Worm (Caenorhabditis elegans) whole organism, L4 larva: ENCODE measurements around the gene gly-14.
A peak's percentile ranks its signal among the peaks of the same experiment; 100 is the strongest.

ENCODE experiments used
- D1046.2 ChIP-seq: fragments of 200-800 bp; sonication (Bioruptor generic); IDR thresholded peaks from 2 replicates; pipeline ENCODE4 v1.3.6; 2022; ENCODE audit warnings: missing genetic modification characterization, missing compliant biosample characterization
- F37D6.2 ChIP-seq: sonication (generic microtip); optimal IDR thresholded peaks from 2 replicates; lab custom pipeline; 2016; ENCODE audit warnings: mild to moderate bottlenecking, missing genetic modification characterization, missing compliant biosample characterization
- F44E2.7 ChIP-seq: fragments of 200-800 bp; sonication (Bioruptor generic); IDR thresholded peaks from 2 replicates; pipeline ENCODE4 v2.1.2; 2022; ENCODE audit warnings: missing genetic modification characterization, missing compliant biosample characterization
- F49E8.2 ChIP-seq: sonication (generic microtip); optimal IDR thresholded peaks from 2 replicates; lab custom pipeline; 2016; ENCODE audit warnings: missing compliant biosample characterization, mild to moderate bottlenecking, missing genetic modification characterization, borderline replicate concordance
- R02D3.7 ChIP-seq: fragments of 150-350 bp; sonication (generic microtip); optimal IDR thresholded peaks from 3 replicates; lab custom pipeline; 2014; ENCODE audit warnings: missing biosample characterization, missing genetic modification characterization
- Y5F2A.4 ChIP-seq: fragments of 200-800 bp; sonication (Bioruptor generic); optimal IDR thresholded peaks from 2 replicates; lab custom pipeline; 2018; ENCODE audit warnings: mild to moderate bottlenecking, missing genetic modification characterization, missing compliant biosample characterization
- ZK546.5 ChIP-seq, 2 experiments: sonication (generic microtip); optimal IDR thresholded peaks; 2 replicates each; lab custom pipeline; 2017; ENCODE audit warnings: missing biosample characterization in 2 of 2, missing genetic modification characterization in 2 of 2
- aly-2 ChIP-seq: sonication (generic microtip); optimal IDR thresholded peaks from 2 replicates; lab custom pipeline; 2018; ENCODE audit warnings: missing biosample characterization, missing genetic modification characterization
- arid-1 ChIP-seq: fragments of 200-800 bp; sonication (Bioruptor generic); conservative IDR thresholded peaks from 2 replicates; pipeline ENCODE4 v1.3.6; 2022; ENCODE audit warnings: missing genetic modification reagents, missing genetic modification characterization, missing compliant biosample characterization
- ceh-32 ChIP-seq: sonication (generic microtip); optimal IDR thresholded peaks from 2 replicates; lab custom pipeline; 2016; ENCODE audit warnings: mild to moderate bottlenecking, missing genetic modification characterization, missing compliant biosample characterization; ENCODE audit not compliant: poor library complexity
- ceh-44 ChIP-seq: fragments of 200-800 bp; sonication (Bioruptor generic); IDR thresholded peaks from 2 replicates; pipeline ENCODE4 v1.3.6; 2022; ENCODE audit warnings: missing genetic modification reagents, missing genetic modification characterization, missing compliant biosample characterization
- ctbp-1 ChIP-seq: fragments of 200-800 bp; sonication (Bioruptor generic); IDR thresholded peaks from 2 replicates; pipeline ENCODE4 v1.3.6; 2022; ENCODE audit warnings: missing genetic modification reagents, missing genetic modification characterization, missing compliant biosample characterization
- daf-12 ChIP-seq: fragments of 150-350 bp; optimal IDR thresholded peaks from 2 replicates; lab custom pipeline; 2014; ENCODE audit warnings: missing biosample characterization, missing genetic modification reagents, missing genetic modification characterization
- daf-16 ChIP-seq, 3 experiments: sonication (generic microtip); optimal IDR thresholded peaks; 2 replicates each; lab custom pipeline; 2016 to 2017; ENCODE audit warnings: missing genetic modification characterization in 3 of 3, missing genetic modification reagents in 3 of 3, mild to moderate bottlenecking in 2 of 3, missing compliant biosample characterization in 2 of 3, missing biosample characterization in 1 of 3, moderate library complexity in 1 of 3
- dmd-6 ChIP-seq: fragments of 200-800 bp; sonication (Bioruptor generic); IDR thresholded peaks from 2 replicates; pipeline ENCODE4 v1.3.6; 2022; ENCODE audit warnings: missing genetic modification reagents, missing genetic modification characterization, missing compliant biosample characterization
- dmd-8 ChIP-seq: fragments of 200-800 bp; sonication (Bioruptor generic); IDR thresholded peaks from 2 replicates; pipeline ENCODE4 v1.3.6; 2022; ENCODE audit warnings: missing genetic modification characterization, missing compliant biosample characterization
- dmd-9 ChIP-seq: fragments of 200-800 bp; sonication (Bioruptor generic); IDR thresholded peaks from 2 replicates; pipeline ENCODE4 v1.3.6; 2022; ENCODE audit warnings: missing genetic modification reagents, missing genetic modification characterization, missing compliant biosample characterization
- duxl-1 ChIP-seq: sonication (generic microtip); optimal IDR thresholded peaks from 2 replicates; lab custom pipeline; 2016; ENCODE audit warnings: mild to moderate bottlenecking, missing genetic modification characterization, moderate library complexity, missing compliant biosample characterization; ENCODE audit not compliant: poor library complexity
- dve-1 ChIP-seq: sonication (generic microtip); optimal IDR thresholded peaks from 2 replicates; lab custom pipeline; 2017; ENCODE audit warnings: antibody characterized with exemption, mild to moderate bottlenecking, missing genetic modification characterization, missing compliant biosample characterization; ENCODE audit not compliant: insufficient read depth
- gei-8 ChIP-seq: fragments of 200-800 bp; sonication (Bioruptor generic); optimal IDR thresholded peaks from 2 replicates; lab custom pipeline; 2018; ENCODE audit warnings: mild to moderate bottlenecking, missing genetic modification characterization, missing compliant biosample characterization
- hlh-11 ChIP-seq: fragments of 200-800 bp; sonication (Bioruptor generic); optimal IDR thresholded peaks from 2 replicates; lab custom pipeline; 2018; ENCODE audit warnings: mild to moderate bottlenecking, missing genetic modification characterization, missing compliant biosample characterization
- jun-1 ChIP-seq: fragments of 150-350 bp; optimal IDR thresholded peaks from 2 replicates; lab custom pipeline; 2014; ENCODE audit warnings: missing biosample characterization, missing genetic modification reagents, missing genetic modification characterization
- lim-7 ChIP-seq: fragments of 200-800 bp; sonication (Bioruptor generic); IDR thresholded peaks from 2 replicates; pipeline ENCODE4 v1.3.6; 2022; ENCODE audit warnings: missing genetic modification characterization, missing compliant biosample characterization
- lin-13 ChIP-seq: fragments of 150-350 bp; optimal IDR thresholded peaks from 2 replicates; lab custom pipeline; 2014; ENCODE audit warnings: missing biosample characterization, missing genetic modification reagents, missing genetic modification characterization
- lin-15B ChIP-seq: fragments of 150-350 bp; sonication (generic microtip); optimal IDR thresholded peaks from 3 replicates; lab custom pipeline; 2014; ENCODE audit warnings: missing biosample characterization, missing genetic modification characterization
- lin-38 ChIP-seq: fragments of 200-800 bp; sonication (Bioruptor generic); IDR thresholded peaks from 2 replicates; pipeline ENCODE4 v1.3.6; 2022; ENCODE audit warnings: missing genetic modification reagents, missing genetic modification characterization, missing compliant biosample characterization
- madf-9 ChIP-seq: fragments of 200-800 bp; sonication (Bioruptor generic); conservative IDR thresholded peaks from 2 replicates; pipeline ENCODE4 v1.3.6; 2022; ENCODE audit warnings: missing genetic modification reagents, missing genetic modification characterization, missing compliant biosample characterization
- mdl-1 ChIP-seq, 2 experiments: fragments of 150-350 bp in 1 of 2; sonication (generic microtip) in 1 of 2; optimal IDR thresholded peaks; 2 replicates each; lab custom pipeline; 2014 to 2017; ENCODE audit warnings: missing biosample characterization in 2 of 2, missing genetic modification characterization in 2 of 2
- mdt-29 ChIP-seq: fragments of 200-800 bp; sonication (Bioruptor generic); IDR thresholded peaks from 2 replicates; pipeline ENCODE4 v1.3.6; 2022; ENCODE audit warnings: missing genetic modification reagents, missing genetic modification characterization, missing compliant biosample characterization
- mep-1 ChIP-seq: fragments of 150-350 bp; sonication (generic microtip); optimal IDR thresholded peaks from 3 replicates; lab custom pipeline; 2014; ENCODE audit warnings: missing biosample characterization, missing genetic modification characterization
- mes-2 ChIP-seq: sonication (generic microtip); optimal IDR thresholded peaks from 2 replicates; lab custom pipeline; 2016; ENCODE audit warnings: missing genotype, mild to moderate bottlenecking, missing genetic modification characterization, missing compliant biosample characterization; ENCODE audit not compliant: poor library complexity, severe bottlenecking
- mxl-2 ChIP-seq: fragments of 200-800 bp; sonication (Bioruptor generic); conservative IDR thresholded peaks from 2 replicates; pipeline ENCODE4 v1.3.6; 2022; ENCODE audit warnings: missing genetic modification reagents, missing genetic modification characterization, missing compliant biosample characterization
- nhr-42 ChIP-seq: fragments of 200-800 bp; sonication (Bioruptor generic); IDR thresholded peaks from 2 replicates; pipeline ENCODE4 v1.3.6; 2022; ENCODE audit warnings: missing genetic modification characterization, missing compliant biosample characterization
- nhr-48 ChIP-seq: sonication (generic microtip); optimal IDR thresholded peaks from 2 replicates; lab custom pipeline; 2016; ENCODE audit warnings: mild to moderate bottlenecking, missing genetic modification characterization, missing compliant biosample characterization
- nhr-77 ChIP-seq: fragments of 150-350 bp; optimal IDR thresholded peaks from 2 replicates; lab custom pipeline; 2014; ENCODE audit warnings: missing biosample characterization, missing genetic modification characterization
- pqm-1 ChIP-seq: sonication (generic microtip); optimal IDR thresholded peaks from 2 replicates; lab custom pipeline; 2017; ENCODE audit warnings: missing biosample characterization, missing genetic modification characterization
- sdz-12 ChIP-seq: fragments of 200-800 bp; sonication (Bioruptor generic); optimal IDR thresholded peaks from 2 replicates; lab custom pipeline; 2018; ENCODE audit warnings: mild to moderate bottlenecking, missing genetic modification characterization, missing compliant biosample characterization
- spr-3 ChIP-seq: fragments of 200-800 bp; sonication (Bioruptor generic); optimal IDR thresholded peaks from 2 replicates; lab custom pipeline; 2018; ENCODE audit warnings: mild to moderate bottlenecking, missing genetic modification characterization, missing compliant biosample characterization
- tag-97 ChIP-seq: fragments of 200-800 bp; sonication (Bioruptor generic); IDR thresholded peaks from 2 replicates; pipeline ENCODE4 v1.3.6; 2022; ENCODE audit warnings: missing genetic modification characterization, missing compliant biosample characterization
- zfp-2 ChIP-seq: sonication (generic microtip); optimal IDR thresholded peaks from 2 replicates; lab custom pipeline; 2016; ENCODE audit warnings: mild to moderate bottlenecking, missing genetic modification characterization, missing compliant biosample characterization
- zip-11 ChIP-seq: fragments of 200-800 bp; sonication (Bioruptor generic); IDR thresholded peaks from 2 replicates; pipeline ENCODE4 v1.3.6; 2022; ENCODE audit warnings: missing genetic modification characterization, missing compliant biosample characterization

The gly-14 gene

ce11 chrIII:3505051-3505548 is 12.1 kb upstream of the gly-14 start, which contains the start of gene lias-1 (continued):
- TF ChIP-seq dmd-9 (GFP tag; lab: Robert Waterston, UW) = no peak
- TF ChIP-seq dve-1 (tag; lab: Kevin White, UChicago) = peak; percentile 69
- TF ChIP-seq duxl-1 (tag; lab: Kevin White, UChicago) = peak; percentile 21
- TF ChIP-seq dmd-6 = peak; percentile 24; the same call in 1 of the 2 replicates
- TF ChIP-seq madf-9 (GFP tag; lab: Robert Waterston, UW) = no peak
- no peak for TF ChIP-seq spr-3
- no peak for TF ChIP-seq F49E8.2 (tag; lab: Kevin White, UChicago)
- TF ChIP-seq mep-1 (tag; lab: Kevin White, UChicago) = peak; percentile 90
- peak; percentile 69 for TF ChIP-seq hlh-11 (tag; lab: Kevin White, UChicago)
- TF ChIP-seq ZK546.5 (tag; optimal IDR thresholded peaks at IDR 0.05; lab: Kevin White, UChicago) = peak in 1 of 2 experiments; percentile 32
- TF ChIP-seq lin-15B (tag; lab: Kevin White, UChicago) = no peak
- TF ChIP-seq mes-2 = peak; percentile 90
- TF ChIP-seq Y5F2A.4 (GFP tag; lab: Kevin White, UChicago) = no peak
- no peak for TF ChIP-seq F37D6.2 (tag; lab: Kevin White, UChicago)
- no peak for TF ChIP-seq daf-16 (GFP tag; optimal IDR thresholded peaks at IDR 0.05; lab: Kevin White, UChicago)
- peak; percentile 38 for TF ChIP-seq daf-16 (tag; optimal IDR thresholded peaks at IDR 0.05; lab: Kevin White, UChicago)
- TF ChIP-seq ceh-32 (tag; lab: Kevin White, UChicago) = no peak
- no peak for TF ChIP-seq zip-11
- TF ChIP-seq lin-38 (GFP tag; lab: Robert Waterston, UW) = peak; percentile 83
- no peak for TF ChIP-seq mdt-29 (GFP tag; lab: Robert Waterston, UW)
- TF ChIP-seq ctbp-1 (GFP tag; lab: Robert Waterston, UW) = no peak
- no peak for TF ChIP-seq jun-1
- TF ChIP-seq F44E2.7 = no peak
- peak; percentile 86 for TF ChIP-seq lin-13 (GFP tag; lab: Kevin White, UChicago)
- peak in 1 of 2 experiments; percentile 72 for TF ChIP-seq mdl-1 (tag; optimal IDR thresholded peaks at IDR 0.05; lab: Kevin White, UChicago)
- TF ChIP-seq tag-97 (GFP tag; lab: Robert Waterston, UW) = no peak
- TF ChIP-seq daf-12 (tag; lab: Kevin White, UChicago) = no peak
- TF ChIP-seq ceh-44 (GFP tag; lab: Robert Waterston, UW) = no peak
- TF ChIP-seq lim-7 (GFP tag; lab: Robert Waterston, UW) = no peak
- no peak for TF ChIP-seq dmd-8
- TF ChIP-seq aly-2 (tag; lab: Kevin White, UChicago) = no peak
- TF ChIP-seq gei-8 = no peak
- TF ChIP-seq D1046.2 (GFP tag; lab: Robert Waterston, UW) = no peak
- TF ChIP-seq R02D3.7 (tag; lab: Kevin White, UChicago) = no peak
- peak; percentile 27 for TF ChIP-seq zfp-2 (tag; lab: Kevin White, UChicago)
- no peak for TF ChIP-seq nhr-42 (GFP tag; lab: Robert Waterston, UW)
- no peak for TF ChIP-seq nhr-48 (tag; lab: Kevin White, UChicago)
- no peak for TF ChIP-seq sdz-12 (GFP tag; lab: Kevin White, UChicago)
- peak; percentile 30; the same call in 1 of the 2 replicates for TF ChIP-seq arid-1 (GFP tag; lab: Robert Waterston, UW)
- no peak for TF ChIP-seq pqm-1
- TF ChIP-seq mxl-2 (GFP tag; lab: Robert Waterston, UW) = no peak
- TF ChIP-seq nhr-77 (tag; lab: Kevin White, UChicago) = peak; percentile 84
